Worm (Caenorhabditis elegans): ENCODE data around the gene ncx-5.
A peak's percentile ranks its signal among the peaks of the same experiment; 100 is the strongest.

The ncx-5 gene

DNA sequence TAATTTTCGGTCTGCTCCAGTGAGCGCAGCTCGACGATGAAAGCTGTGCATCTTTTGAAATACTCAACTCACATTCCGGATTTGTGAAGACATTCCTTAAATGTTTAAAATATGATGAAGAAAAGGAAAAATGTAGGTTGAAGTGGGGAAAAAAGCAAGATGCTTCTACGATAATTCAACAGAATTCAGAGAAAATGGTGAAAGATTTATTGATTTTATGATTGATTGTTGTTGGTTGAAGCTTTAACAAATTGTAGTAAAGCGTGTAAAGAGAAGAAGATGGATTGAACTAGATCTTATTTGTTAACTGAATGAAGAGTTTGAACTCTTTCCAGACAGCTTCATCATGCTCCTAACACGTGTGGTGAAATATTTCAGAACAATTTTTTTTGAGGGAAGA, at the start of gene ncx-5:
TSS of gene ncx-5 (minus strand) at position 101 of the 400 bp plus-strand sequence.
- TF ChIP-seq pha-4 (tag; optimal IDR thresholded peaks at IDR 0.05) (no peak), unc-39 (tag; optimal IDR thresholded peaks at IDR 0.05) (no peak), flh-1 (GFP tag; optimal IDR thresholded peaks at IDR 0.05) (no peak), blmp-1 (tag; optimal IDR thresholded peaks at IDR 0.05) (no peak), ham-2 (GFP tag; optimal IDR thresholded peaks at IDR 0.05) (no peak), sem-2 (GFP tag; optimal IDR thresholded peaks at IDR 0.05) (no peak), drap-1 (GFP tag; optimal IDR thresholded peaks at IDR 0.05) (no peak), lin-13 (tag; optimal IDR thresholded peaks at IDR 0.05) (no peak), zip-8 (tag; optimal IDR thresholded peaks at IDR 0.05) (no peak), cnd-1 (tag; optimal IDR thresholded peaks at IDR 0.05) (no peak), ztf-11 (tag; optimal IDR thresholded peaks at IDR 0.05) (no peak), ceh-43 (GFP tag; optimal IDR thresholded peaks at IDR 0.05) (no peak), mab-5 (tag; optimal IDR thresholded peaks at IDR 0.05) (no peak), ces-1 (GFP tag; optimal IDR thresholded peaks at IDR 0.05) (no peak), sptf-1 (tag; optimal IDR thresholded peaks at IDR 0.05) (no peak), nhr-12 (tag; optimal IDR thresholded peaks at IDR 0.05) (no peak), unc-62 (GFP tag; optimal IDR thresholded peaks at IDR 0.05) (no peak), tbx-8 (GFP tag; optimal IDR thresholded peaks at IDR 0.05) (no peak), nhr-237 (tag; optimal IDR thresholded peaks at IDR 0.05) (no peak), nhr-2 (tag; optimal IDR thresholded peaks at IDR 0.05) (no peak)

DNA sequence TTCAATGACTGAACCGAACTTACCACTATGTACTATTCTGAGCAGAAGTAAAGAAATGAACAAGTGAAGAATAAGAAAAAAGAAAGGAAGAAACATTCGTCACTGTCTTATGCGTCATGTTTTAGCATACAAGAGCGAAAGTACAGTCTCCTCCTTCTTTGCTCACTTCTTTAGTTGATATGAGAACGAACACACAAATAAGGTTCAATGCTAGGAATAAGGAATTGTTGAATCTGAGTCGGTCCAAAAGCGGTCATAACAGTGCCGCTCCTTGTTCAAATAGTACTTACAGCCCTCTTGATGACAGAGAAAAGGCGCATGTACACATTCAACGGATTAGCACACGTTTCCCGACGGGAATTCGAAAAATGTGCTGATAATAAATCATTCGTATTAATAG, 49.2 kb upstream of the ncx-5 start, which contains the start of gene F25D1.8:
TSS of gene F25D1.8 (plus strand) at position 301 of the 400 bp plus-strand sequence.
- TF ChIP-seq hlh-1 (tag; optimal IDR thresholded peaks at IDR 0.05) (no peak), nhr-28 (tag; optimal IDR thresholded peaks at IDR 0.05) (no peak), ces-1 (GFP tag; optimal IDR thresholded peaks at IDR 0.05) (no peak), ceh-43 (GFP tag; optimal IDR thresholded peaks at IDR 0.05) (no peak), snpc-4 (tag; optimal IDR thresholded peaks at IDR 0.05) (no peak)

DNA sequence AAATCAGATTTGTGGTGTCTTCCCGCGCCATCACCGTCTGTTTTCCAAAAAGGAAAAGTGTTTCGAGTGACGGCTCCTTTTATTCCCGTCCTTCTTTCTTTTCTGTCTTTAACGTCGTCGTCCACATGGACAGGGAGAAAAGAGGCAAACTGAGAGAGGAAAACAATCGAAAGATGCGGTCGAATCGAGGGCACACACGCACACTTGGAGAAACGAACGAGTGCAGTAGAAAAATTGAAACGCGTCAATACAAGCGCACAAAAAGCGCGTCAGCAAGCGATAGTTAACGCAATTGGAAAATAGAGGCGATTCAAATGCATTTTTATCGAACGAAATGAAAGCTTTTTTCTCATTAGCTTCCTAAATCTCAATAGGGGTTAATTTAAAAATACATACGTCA, 46.9 kb upstream of the ncx-5 start:
- TF ChIP-seq hlh-1 (tag; optimal IDR thresholded peaks at IDR 0.05): peak; percentile 58
- no peak for TF ChIP-seq unc-39 (tag; optimal IDR thresholded peaks at IDR 0.05)
- peak; percentile 28 for TF ChIP-seq unc-120 (tag; optimal IDR thresholded peaks at IDR 0.05; ENCODE audit: poor library complexity, severe bottlenecking)
- TF ChIP-seq lsy-2 (tag; optimal IDR thresholded peaks at IDR 0.05): peak; percentile 78
- TF ChIP-seq ceh-83 (GFP tag; optimal IDR thresholded peaks at IDR 0.05): no peak
- TF ChIP-seq ztf-11 (tag; optimal IDR thresholded peaks at IDR 0.05): no peak
- TF ChIP-seq tbx-8 (GFP tag; optimal IDR thresholded peaks at IDR 0.05): no peak
- no peak for TF ChIP-seq bed-3 (GFP tag; optimal IDR thresholded peaks at IDR 0.05)
- no peak for TF ChIP-seq nhr-76 (tag; optimal IDR thresholded peaks at IDR 0.05)
- peak; percentile 36 for TF ChIP-seq drap-1 (GFP tag; optimal IDR thresholded peaks at IDR 0.05)
- TF ChIP-seq flh-1 (GFP tag; optimal IDR thresholded peaks at IDR 0.05): no peak
- no peak for TF ChIP-seq nhr-2 (tag; optimal IDR thresholded peaks at IDR 0.05)
- peak; percentile 6 for TF ChIP-seq unc-62 (GFP tag; optimal IDR thresholded peaks at IDR 0.05)
- peak; percentile 72 for TF ChIP-seq pha-4 (tag; optimal IDR thresholded peaks at IDR 0.05)
- peak; percentile 42 for TF ChIP-seq nhr-237 (tag; optimal IDR thresholded peaks at IDR 0.05)
- peak; percentile 82 for TF ChIP-seq mep-1 (tag; optimal IDR thresholded peaks at IDR 0.05)
- TF ChIP-seq blmp-1 (tag; optimal IDR thresholded peaks at IDR 0.05): no peak
- no peak for TF ChIP-seq snpc-4 (tag; optimal IDR thresholded peaks at IDR 0.05)
- peak; percentile 45 for TF ChIP-seq sptf-1 (tag; optimal IDR thresholded peaks at IDR 0.05)
- TF ChIP-seq M03D4.4 (tag; optimal IDR thresholded peaks at IDR 0.05): peak; percentile 17
- TF ChIP-seq elt-3 (tag; optimal IDR thresholded peaks at IDR 0.05): no peak
- no peak for TF ChIP-seq ceh-43 (GFP tag; optimal IDR thresholded peaks at IDR 0.05)
- TF ChIP-seq lin-13 (tag; optimal IDR thresholded peaks at IDR 0.05): peak; percentile 67
- TF ChIP-seq nhr-12 (tag; optimal IDR thresholded peaks at IDR 0.05): no peak
- TF ChIP-seq ham-2 (GFP tag; optimal IDR thresholded peaks at IDR 0.05): peak; percentile 34
- TF ChIP-seq cnd-1 (tag; optimal IDR thresholded peaks at IDR 0.05): no peak
- TF ChIP-seq lin-32 (GFP tag; optimal IDR thresholded peaks at IDR 0.05): no peak
- no peak for TF ChIP-seq elt-1 (tag; optimal IDR thresholded peaks at IDR 0.05; ENCODE audit: borderline replicate concordance, insufficient read depth)
- TF ChIP-seq zip-8 (tag; optimal IDR thresholded peaks at IDR 0.05): no peak
- TF ChIP-seq sem-2 (GFP tag; optimal IDR thresholded peaks at IDR 0.05): no peak
- peak; percentile 93 for TF ChIP-seq ces-1 (GFP tag; optimal IDR thresholded peaks at IDR 0.05)
- no peak for TF ChIP-seq mab-5 (tag; optimal IDR thresholded peaks at IDR 0.05)
- TF ChIP-seq ceh-39 (tag; optimal IDR thresholded peaks at IDR 0.05): peak; percentile 30
- TF ChIP-seq mls-2 (tag; optimal IDR thresholded peaks at IDR 0.05): no peak
- no peak for TF ChIP-seq nhr-28 (tag; optimal IDR thresholded peaks at IDR 0.05)

All from whole organism, mixed stage, embryonic.